Worm (Caenorhabditis elegans) whole organism, L1 larva: ENCODE measurements around the gene srj-53.

Experiments
- C16A3.4 ChIP-seq: fragments of 150-350 bp; optimal IDR thresholded peaks from 2 replicates; lab custom pipeline; 2014; ENCODE audit warnings: missing biosample characterization, missing genetic modification characterization
- C34B4.2 ChIP-seq: sonication (generic microtip); optimal IDR thresholded peaks from 2 replicates; lab custom pipeline; 2017; ENCODE audit warnings: mild to moderate bottlenecking, missing genetic modification characterization, missing compliant biosample characterization
- Y116A8C.19 ChIP-seq: sonication (generic microtip); optimal IDR thresholded peaks from 2 replicates; lab custom pipeline; 2016; ENCODE audit warnings: missing compliant biosample characterization, missing genetic modification characterization, borderline replicate concordance
- aly-2 ChIP-seq: fragments of 150-350 bp; optimal IDR thresholded peaks from 2 replicates; lab custom pipeline; 2014; ENCODE audit warnings: missing biosample characterization, missing genetic modification characterization
- ama-1 ChIP-seq: fragments of 150-350 bp; optimal IDR thresholded peaks from 2 replicates; lab custom pipeline; 2014
- ceh-8 ChIP-seq: fragments of 200-800 bp; sonication (Bioruptor generic); optimal IDR thresholded peaks from 2 replicates; lab custom pipeline; 2018; ENCODE audit warnings: mild to moderate bottlenecking, missing genetic modification characterization, moderate library complexity, missing compliant biosample characterization
- ceh-82 ChIP-seq, 3 experiments: fragments of 150-350 bp in 1 of 3; sonication (generic microtip) in 2 of 3; optimal IDR thresholded peaks; 2 replicates each; lab custom pipeline; 2014 to 2017; ENCODE audit warnings: missing biosample characterization in 3 of 3, missing genetic modification characterization in 3 of 3
- ceh-88 ChIP-seq: fragments of 200-800 bp; sonication (Bioruptor generic); IDR thresholded peaks from 2 replicates; pipeline ENCODE4 v1.3.6; 2022; ENCODE audit warnings: missing genetic modification characterization, missing compliant biosample characterization
- dpl-1 ChIP-seq, 3 experiments: fragments of 150-350 bp in 2 of 3; sonication (generic microtip) in 1 of 3; optimal IDR thresholded peaks; 2 replicates each; lab custom pipeline; 2014 to 2017; ENCODE audit warnings: missing biosample characterization in 3 of 3, missing genetic modification characterization in 3 of 3, missing genetic modification reagents in 3 of 3
- efl-1 ChIP-seq, 4 experiments: fragments of 150-350 bp; optimal IDR thresholded peaks in 3 of 4; peaks in 1 of 4; 1 replicate in 1 of 4; 2 replicates in 3 of 4; lab custom pipeline; 2014; ENCODE audit warnings: missing biosample characterization in 2 of 4, missing genetic modification characterization in 2 of 4, missing genetic modification reagents in 2 of 4
- efl-3 ChIP-seq: fragments of 200-800 bp; sonication (Bioruptor generic); optimal IDR thresholded peaks from 2 replicates; lab custom pipeline; 2018; ENCODE audit warnings: mild to moderate bottlenecking, missing genetic modification characterization, missing compliant biosample characterization
- egl-27 ChIP-seq, 2 experiments: fragments of 150-350 bp in 1 of 2; sonication (generic microtip); optimal IDR thresholded peaks; 3 replicates each; lab custom pipeline; 2017 to 2018; ENCODE audit warnings: missing biosample characterization in 2 of 2, missing genetic modification characterization in 2 of 2, missing genetic modification reagents in 2 of 2
- elt-2 ChIP-seq: sonication (generic microtip); optimal IDR thresholded peaks from 2 replicates; lab custom pipeline; 2016; ENCODE audit warnings: missing genetic modification characterization, mild to moderate bottlenecking, inconsistent platforms, missing compliant biosample characterization, missing genetic modification reagents
- elt-3 ChIP-seq, 6 experiments: fragments of 150-350 bp in 1 of 6; sonication (generic microtip); optimal IDR thresholded peaks; 2 replicates each; lab custom pipeline; 2017 to 2018; ENCODE audit warnings: missing biosample characterization in 6 of 6, missing genetic modification characterization in 6 of 6, inconsistent platforms in 1 of 6
- fos-1 ChIP-seq: fragments of 150-350 bp; optimal IDR thresholded peaks from 2 replicates; lab custom pipeline; 2014; ENCODE audit warnings: missing biosample characterization, missing genetic modification characterization
- grh-1 ChIP-seq: fragments of 200-800 bp; sonication (Bioruptor generic); IDR thresholded peaks from 2 replicates; pipeline ENCODE4 v1.3.6; 2022; ENCODE audit warnings: missing genetic modification reagents, missing genetic modification characterization, missing compliant biosample characterization
- hlh-17 ChIP-seq: fragments of 200-800 bp; sonication (Bioruptor generic); optimal IDR thresholded peaks from 2 replicates; lab custom pipeline; 2018; ENCODE audit warnings: missing genetic modification characterization, mild to moderate bottlenecking, missing compliant biosample characterization, moderate library complexity, borderline replicate concordance
- lin-14 ChIP-seq: fragments of 200-800 bp; sonication (Bioruptor generic); optimal IDR thresholded peaks from 2 replicates; lab custom pipeline; 2018; ENCODE audit warnings: mild to moderate bottlenecking, missing genetic modification characterization, moderate library complexity, missing compliant biosample characterization
- lin-15B ChIP-seq: fragments of 150-350 bp; sonication (generic microtip); optimal IDR thresholded peaks from 3 replicates; lab custom pipeline; 2014; ENCODE audit warnings: missing biosample characterization, missing genetic modification characterization
- lin-35 ChIP-seq, 2 experiments: fragments of 150-350 bp; optimal IDR thresholded peaks; 2 replicates each; lab custom pipeline; 2014; ENCODE audit warnings: missing biosample characterization in 2 of 2, missing genetic modification characterization in 2 of 2, missing genetic modification reagents in 2 of 2
- lir-3 ChIP-seq: sonication (generic microtip); optimal IDR thresholded peaks from 2 replicates; lab custom pipeline; 2016; ENCODE audit warnings: mild to moderate bottlenecking, missing genetic modification characterization, moderate library complexity, missing compliant biosample characterization; ENCODE audit not compliant: poor library complexity
- lsy-2 ChIP-seq, 2 experiments: fragments of 150-350 bp; optimal IDR thresholded peaks; 2 replicates each; lab custom pipeline; 2014; ENCODE audit warnings: missing biosample characterization in 2 of 2, missing genetic modification characterization in 2 of 2
- mep-1 ChIP-seq: fragments of 150-350 bp; optimal IDR thresholded peaks from 2 replicates; lab custom pipeline; 2014; ENCODE audit warnings: missing biosample characterization, missing genetic modification characterization
- nhr-12 ChIP-seq: sonication (generic microtip); optimal IDR thresholded peaks from 2 replicates; lab custom pipeline; 2017; ENCODE audit warnings: missing biosample characterization, missing genetic modification characterization
- nhr-20 ChIP-seq: sonication (generic microtip); optimal IDR thresholded peaks from 2 replicates; lab custom pipeline; 2016; ENCODE audit warnings: mild to moderate bottlenecking, missing genetic modification characterization, missing compliant biosample characterization
- nhr-237 ChIP-seq: fragments of 150-350 bp; optimal IDR thresholded peaks from 2 replicates; lab custom pipeline; 2014; ENCODE audit warnings: missing biosample characterization, missing genetic modification characterization
- nhr-28 ChIP-seq: fragments of 150-350 bp; optimal IDR thresholded peaks from 2 replicates; lab custom pipeline; 2014; ENCODE audit warnings: missing biosample characterization, missing genetic modification characterization
- nhr-77 ChIP-seq: fragments of 150-350 bp; optimal IDR thresholded peaks from 2 replicates; lab custom pipeline; 2014; ENCODE audit warnings: missing biosample characterization, missing genetic modification characterization
- nhr-85 ChIP-seq: sonication (generic microtip); peaks from one replicate; lab custom pipeline; 2016; ENCODE audit warnings: missing genetic modification characterization, inconsistent platforms, missing compliant biosample characterization
- nhr-90 ChIP-seq: sonication (generic microtip); optimal IDR thresholded peaks from 2 replicates; lab custom pipeline; 2016; ENCODE audit warnings: mild to moderate bottlenecking, missing genetic modification characterization, missing compliant biosample characterization; ENCODE audit not compliant: poor library complexity
- pax-3 ChIP-seq: fragments of 200-800 bp; sonication (Bioruptor generic); optimal IDR thresholded peaks from 2 replicates; lab custom pipeline; 2018; ENCODE audit warnings: mild to moderate bottlenecking, missing genetic modification characterization, moderate library complexity, missing compliant biosample characterization
- pqm-1 ChIP-seq: sonication (generic microtip); optimal IDR thresholded peaks from 3 replicates; lab custom pipeline; 2017; ENCODE audit warnings: missing biosample characterization, missing genetic modification characterization
- rnt-1 ChIP-seq: sonication (generic microtip); optimal IDR thresholded peaks from 2 replicates; lab custom pipeline; 2016; ENCODE audit warnings: mild to moderate bottlenecking, missing genetic modification characterization, moderate library complexity, missing compliant biosample characterization
- skn-1 ChIP-seq: fragments of 150-350 bp; optimal IDR thresholded peaks from 2 replicates; lab custom pipeline; 2014; ENCODE audit warnings: missing biosample characterization, missing genetic modification characterization
- snpc-4 ChIP-seq: fragments of 150-350 bp; optimal IDR thresholded peaks from 2 replicates; lab custom pipeline; 2014; ENCODE audit warnings: missing biosample characterization, missing genetic modification characterization
- sox-4 ChIP-seq: sonication (generic microtip); optimal IDR thresholded peaks from 2 replicates; lab custom pipeline; 2016; ENCODE audit warnings: missing genetic modification characterization, missing compliant biosample characterization
- sup-37 ChIP-seq: fragments of 200-800 bp; sonication (Bioruptor generic); optimal IDR thresholded peaks from 2 replicates; lab custom pipeline; 2018; ENCODE audit warnings: mild to moderate bottlenecking, missing genetic modification characterization, missing compliant biosample characterization
- tlp-1 ChIP-seq: fragments of 150-350 bp; optimal IDR thresholded peaks from 2 replicates; lab custom pipeline; 2014; ENCODE audit warnings: missing biosample characterization, missing genetic modification characterization
- unc-130 ChIP-seq: fragments of 150-350 bp; optimal IDR thresholded peaks from 2 replicates; lab custom pipeline; 2017; ENCODE audit warnings: missing biosample characterization, missing genetic modification characterization, inconsistent platforms
- unc-30 ChIP-seq: sonication (generic microtip); optimal IDR thresholded peaks from 2 replicates; lab custom pipeline; 2017; ENCODE audit warnings: missing biosample characterization, missing genetic modification characterization
- unc-86 ChIP-seq: sonication (generic microtip); optimal IDR thresholded peaks from 2 replicates; lab custom pipeline; 2016; ENCODE audit warnings: missing genetic modification characterization, missing compliant biosample characterization
- unc-98 ChIP-seq: fragments of 200-800 bp; sonication (Bioruptor generic); IDR thresholded peaks from 2 replicates; pipeline ENCODE4 v1.3.6; 2022; ENCODE audit warnings: missing genetic modification characterization, missing compliant biosample characterization
- vab-15 ChIP-seq: sonication (generic microtip); optimal IDR thresholded peaks from 2 replicates; lab custom pipeline; 2017; ENCODE audit warnings: missing genotype, mild to moderate bottlenecking, missing genetic modification characterization, missing compliant biosample characterization
- zag-1 ChIP-seq: fragments of 150-350 bp; optimal IDR thresholded peaks from 2 replicates; lab custom pipeline; 2014; ENCODE audit warnings: missing biosample characterization, missing genetic modification characterization
- zip-4 ChIP-seq: fragments of 200-800 bp; sonication (Bioruptor generic); optimal IDR thresholded peaks from 2 replicates; lab custom pipeline; 2018; ENCODE audit warnings: mild to moderate bottlenecking, missing genetic modification characterization, moderate library complexity, missing compliant biosample characterization
- ztf-11 ChIP-seq, 2 experiments: sonication (generic microtip); optimal IDR thresholded peaks; 2 replicates each; lab custom pipeline; 2016 to 2017; ENCODE audit warnings: missing genetic modification characterization in 2 of 2, missing biosample characterization in 1 of 2, missing compliant biosample characterization in 1 of 2

The srj-53 gene

DNA sequence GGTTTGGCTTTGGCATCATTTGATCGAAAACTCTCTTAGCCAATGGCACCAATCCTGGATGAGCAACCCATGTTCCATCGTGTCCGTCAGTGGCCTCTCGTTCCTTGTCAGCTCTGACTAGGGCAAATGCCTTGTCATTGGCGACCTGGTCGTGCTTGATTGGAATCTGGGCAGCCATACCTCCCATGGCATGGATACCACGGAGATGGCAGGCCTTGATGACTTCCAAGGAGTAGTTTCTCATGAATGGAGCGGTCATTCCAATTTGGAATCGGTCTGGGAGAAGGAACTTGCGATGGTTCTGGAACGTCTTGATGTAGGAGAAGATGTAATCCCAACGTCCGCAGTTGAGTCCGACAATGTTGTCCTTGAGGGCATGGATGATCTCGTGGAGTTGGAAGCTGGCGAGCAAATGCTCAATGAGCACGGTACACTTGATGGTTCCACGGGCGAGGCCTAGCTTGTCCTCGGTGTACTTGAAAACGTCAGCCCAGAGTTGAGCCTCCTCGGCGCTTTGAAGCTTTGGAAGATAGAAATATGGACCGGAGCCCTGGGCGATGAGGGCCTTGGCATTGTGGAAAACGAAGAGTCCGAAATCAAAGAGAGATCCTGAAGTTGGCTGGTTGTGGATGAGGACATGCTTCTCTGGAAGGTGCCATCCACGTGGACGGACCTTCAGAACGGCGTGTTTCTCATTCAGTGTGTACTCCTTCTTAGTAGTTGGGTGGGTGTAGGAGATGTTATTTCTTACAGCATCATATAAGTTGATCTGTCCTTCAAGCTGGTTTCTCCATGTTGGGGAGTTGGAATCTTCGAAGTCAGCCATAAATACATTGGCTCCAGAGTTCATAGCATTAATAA, 30.7 kb upstream of the srj-53 start (continued):
- TF ChIP-seq C16A3.4 (peak; percentile 32), unc-130 (tag; lab: Kevin White, UChicago) (no peak), nhr-20 (tag; lab: Kevin White, UChicago) (no peak), nhr-77 (tag; lab: Kevin White, UChicago) (no peak), efl-3 (GFP tag; lab: Kevin White, UChicago) (no peak), ceh-82 (tag; optimal IDR thresholded peaks at IDR 0.05; lab: Kevin White, UChicago) (no peak), C34B4.2 (tag; lab: Kevin White, UChicago) (no peak), mep-1 (tag; lab: Kevin White, UChicago) (no peak), elt-3 (tag; optimal IDR thresholded peaks at IDR 0.05; lab: Kevin White, UChicago) (no peak), dpl-1 (GFP tag; optimal IDR thresholded peaks at IDR 0.05; lab: Kevin White, UChicago) (no peak), zag-1 (no peak), sup-37 (peak; percentile 5), Y116A8C.19 (tag; lab: Kevin White, UChicago) (no peak), lir-3 (tag; lab: Kevin White, UChicago) (no peak), lsy-2 (tag; optimal IDR thresholded peaks at IDR 0.05; lab: Kevin White, UChicago) (no peak), egl-27 (tag; optimal IDR thresholded peaks at IDR 0.05; lab: Kevin White, UChicago) (no peak), skn-1 (tag; lab: Kevin White, UChicago) (no peak), nhr-90 (no peak), ztf-11 (tag; optimal IDR thresholded peaks at IDR 0.05; lab: Kevin White, UChicago) (no peak)

- peak; percentile 9 for TF ChIP-seq rnt-1
- TF ChIP-seq lin-35 (GFP tag; optimal IDR thresholded peaks at IDR 0.05; lab: Kevin White, UChicago) = no peak
- TF ChIP-seq nhr-90 = peak; percentile 56
- no peak for TF ChIP-seq ceh-82 (tag; optimal IDR thresholded peaks at IDR 0.05; lab: Kevin White, UChicago)
- TF ChIP-seq unc-30 (tag; lab: Kevin White, UChicago) = no peak
- peak; percentile 97 for TF ChIP-seq aly-2
- no peak for TF ChIP-seq ceh-88 (GFP tag; lab: Robert Waterston, UW)
- peak; percentile 8 for TF ChIP-seq elt-2
- TF ChIP-seq unc-98 (GFP tag; lab: Robert Waterston, UW) = no peak
- peak; percentile 60 for TF ChIP-seq ama-1 (lab: Kevin White, UChicago)
- peak; percentile 10 for TF ChIP-seq lir-3 (tag; lab: Kevin White, UChicago)
- TF ChIP-seq Y116A8C.19 (tag; lab: Kevin White, UChicago) = no peak
- no peak for TF ChIP-seq elt-3 (tag; optimal IDR thresholded peaks at IDR 0.05; lab: Kevin White, UChicago)
- TF ChIP-seq fos-1 = no peak
- no peak for TF ChIP-seq vab-15 (tag; lab: Kevin White, UChicago)
- TF ChIP-seq efl-1 (optimal IDR thresholded peaks at IDR 0.05; lab: Kevin White, UChicago) = no peak
- peak in 1 of 2 experiments; percentile 93 for TF ChIP-seq efl-1 (GFP tag; optimal IDR thresholded peaks at IDR 0.05 in 1 of 2; lab: Kevin White, UChicago)
Observed at ce11 chrV:724470-724890, 30.0 kb upstream of the srj-53 start.

ce11 chrV:723895-724352, 29.4 kb upstream of the srj-53 start, which contains the start of gene fbxb-72:
Gene fbxb-72 (minus strand): TSS chrV:723952.
- TF ChIP-seq unc-30 (tag; lab: Kevin White, UChicago) (no peak), nhr-237 (no peak), sup-37 (peak; percentile 55), skn-1 (tag; lab: Kevin White, UChicago) (no peak), fos-1 (no peak), lin-14 (peak; percentile 71), snpc-4 (tag; lab: Kevin White, UChicago) (no peak), rnt-1 (peak; percentile 53), grh-1 (GFP tag; lab: Robert Waterston, UW) (no peak), elt-3 (tag; optimal IDR thresholded peaks at IDR 0.05; lab: Kevin White, UChicago) (peak in 2 of 6 experiments; percentile 12 to 20), lin-15B (no peak), nhr-12 (tag; lab: Kevin White, UChicago) (no peak), pqm-1 (tag; lab: Kevin White, UChicago) (no peak), pax-3 (tag; lab: Kevin White, UChicago) (no peak), hlh-17 (GFP tag; lab: Kevin White, UChicago) (no peak), C16A3.4 (peak; percentile 92), ceh-8 (GFP tag; lab: Kevin White, UChicago) (no peak), sox-4 (tag; lab: Kevin White, UChicago) (no peak), nhr-28 (no peak), zip-4 (GFP tag; lab: Kevin White, UChicago) (peak; percentile 23), unc-86 (no peak), nhr-85 (no peak), tlp-1 (no peak)
